Fruit fly (Drosophila melanogaster) S2 (cell line): ENCODE measurements around the gene CG31949.

Experiments used
- CG8478 ChIP-seq: fragments of >200 bp; optimal IDR thresholded peaks from 2 replicates; lab custom pipeline; 2018
- CTCF ChIP-seq, 2 experiments: fragments of >200 bp; optimal IDR thresholded peaks; 2 replicates each; lab custom pipeline; 2018

DNA sequence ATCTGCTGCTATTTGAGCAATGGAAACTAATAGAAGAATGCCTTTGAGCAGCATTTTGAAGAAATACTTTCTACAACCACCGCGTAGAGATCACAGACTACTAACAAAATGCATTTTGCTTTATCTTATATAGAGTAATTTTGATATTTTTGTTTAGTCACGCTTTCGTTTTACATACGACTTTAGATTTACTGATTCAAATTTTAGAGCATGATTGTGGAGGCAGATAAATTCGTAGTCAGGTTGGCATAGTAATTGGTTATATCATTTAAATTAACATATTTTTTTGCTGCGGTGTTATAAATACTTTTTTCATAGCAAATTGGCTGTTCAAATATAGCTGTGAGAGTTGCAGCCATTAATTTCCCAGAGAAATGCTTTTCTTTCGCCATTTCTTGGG lies 30.9 kb upstream of the CG31949 start, which contains the start of gene CG17242:
- TF ChIP-seq CG8478 (lab: Kevin White, UChicago) (no peak), CTCF (optimal IDR thresholded peaks at IDR 0.05; lab: Kevin White, UChicago) (no peak)
